Worm (Caenorhabditis elegans) whole organism, L4 larva: Measurements from ENCODE around the gene tdpo-1.

Experiments
- F37D6.2 ChIP-seq: sonication (generic microtip); optimal IDR thresholded peaks from 2 replicates; lab custom pipeline; 2016; ENCODE audit warnings: mild to moderate bottlenecking, missing genetic modification characterization, missing compliant biosample characterization
- T20F7.1 ChIP-seq: fragments of 200-800 bp; sonication (Bioruptor generic); optimal IDR thresholded peaks from 2 replicates; lab custom pipeline; 2018; ENCODE audit warnings: mild to moderate bottlenecking, missing genetic modification characterization, missing compliant biosample characterization
- Y48G9A.11 ChIP-seq: fragments of 200-800 bp; sonication (Bioruptor generic); IDR thresholded peaks from 2 replicates; pipeline ENCODE4 v1.3.6; 2022; ENCODE audit warnings: missing genetic modification reagents, missing genetic modification characterization, missing compliant biosample characterization
- aha-1 ChIP-seq: fragments of 150-350 bp; peaks from one replicate; lab custom pipeline; 2014; ENCODE audit warnings: missing biosample characterization, missing genetic modification characterization
- arid-1 ChIP-seq: fragments of 200-800 bp; sonication (Bioruptor generic); conservative IDR thresholded peaks from 2 replicates; pipeline ENCODE4 v1.3.6; 2022; ENCODE audit warnings: missing genetic modification reagents, missing genetic modification characterization, missing compliant biosample characterization
- attf-4 ChIP-seq: sonication (generic microtip); optimal IDR thresholded peaks from 3 replicates; lab custom pipeline; 2017; ENCODE audit warnings: missing biosample characterization, missing genetic modification characterization
- ceh-28 ChIP-seq: fragments of 150-350 bp; optimal IDR thresholded peaks from 2 replicates; lab custom pipeline; 2014; ENCODE audit warnings: missing biosample characterization, missing genetic modification reagents, missing genetic modification characterization
- ceh-44 ChIP-seq: fragments of 200-800 bp; sonication (Bioruptor generic); IDR thresholded peaks from 2 replicates; pipeline ENCODE4 v1.3.6; 2022; ENCODE audit warnings: missing genetic modification reagents, missing genetic modification characterization, missing compliant biosample characterization
- daf-16 ChIP-seq, 3 experiments: sonication (generic microtip); optimal IDR thresholded peaks; 2 replicates each; lab custom pipeline; 2016 to 2017; ENCODE audit warnings: missing genetic modification characterization in 3 of 3, missing genetic modification reagents in 3 of 3, mild to moderate bottlenecking in 2 of 3, missing compliant biosample characterization in 2 of 3, missing biosample characterization in 1 of 3, moderate library complexity in 1 of 3
- daf-19 ChIP-seq: fragments of 200-800 bp; sonication (Bioruptor generic); conservative IDR thresholded peaks from 2 replicates; pipeline ENCODE4 v1.3.6; 2022; ENCODE audit warnings: missing genetic modification characterization, missing compliant biosample characterization
- dpl-1 ChIP-seq: fragments of 150-350 bp; optimal IDR thresholded peaks from 2 replicates; lab custom pipeline; 2014; ENCODE audit warnings: missing biosample characterization, missing genetic modification reagents, missing genetic modification characterization
- duxl-1 ChIP-seq: sonication (generic microtip); optimal IDR thresholded peaks from 2 replicates; lab custom pipeline; 2016; ENCODE audit warnings: mild to moderate bottlenecking, missing genetic modification characterization, moderate library complexity, missing compliant biosample characterization; ENCODE audit not compliant: poor library complexity
- dve-1 ChIP-seq: sonication (generic microtip); optimal IDR thresholded peaks from 2 replicates; lab custom pipeline; 2017; ENCODE audit warnings: antibody characterized with exemption, mild to moderate bottlenecking, missing genetic modification characterization, missing compliant biosample characterization; ENCODE audit not compliant: insufficient read depth
- lin-13 ChIP-seq: fragments of 150-350 bp; optimal IDR thresholded peaks from 2 replicates; lab custom pipeline; 2014; ENCODE audit warnings: missing biosample characterization, missing genetic modification reagents, missing genetic modification characterization
- lin-38 ChIP-seq: fragments of 200-800 bp; sonication (Bioruptor generic); IDR thresholded peaks from 2 replicates; pipeline ENCODE4 v1.3.6; 2022; ENCODE audit warnings: missing genetic modification reagents, missing genetic modification characterization, missing compliant biosample characterization
- lin-39 ChIP-seq: fragments of 150-350 bp; optimal IDR thresholded peaks from 2 replicates; lab custom pipeline; 2014; ENCODE audit warnings: missing biosample characterization, missing genetic modification reagents, missing genetic modification characterization
- lsy-2 ChIP-seq, 2 experiments: fragments of 150-350 bp in 1 of 2; sonication (generic microtip) in 1 of 2; optimal IDR thresholded peaks; 2 replicates each; lab custom pipeline; 2014 to 2017; ENCODE audit warnings: missing biosample characterization in 2 of 2, missing genetic modification characterization in 2 of 2
- madf-9 ChIP-seq: fragments of 200-800 bp; sonication (Bioruptor generic); conservative IDR thresholded peaks from 2 replicates; pipeline ENCODE4 v1.3.6; 2022; ENCODE audit warnings: missing genetic modification reagents, missing genetic modification characterization, missing compliant biosample characterization
- mep-1 ChIP-seq: fragments of 150-350 bp; sonication (generic microtip); optimal IDR thresholded peaks from 3 replicates; lab custom pipeline; 2014; ENCODE audit warnings: missing biosample characterization, missing genetic modification characterization
- mes-2 ChIP-seq: sonication (generic microtip); optimal IDR thresholded peaks from 2 replicates; lab custom pipeline; 2016; ENCODE audit warnings: missing genotype, mild to moderate bottlenecking, missing genetic modification characterization, missing compliant biosample characterization; ENCODE audit not compliant: poor library complexity, severe bottlenecking
- mxl-2 ChIP-seq: fragments of 200-800 bp; sonication (Bioruptor generic); conservative IDR thresholded peaks from 2 replicates; pipeline ENCODE4 v1.3.6; 2022; ENCODE audit warnings: missing genetic modification reagents, missing genetic modification characterization, missing compliant biosample characterization
- nhr-102 ChIP-seq: sonication (generic microtip); optimal IDR thresholded peaks from 2 replicates; lab custom pipeline; 2016; ENCODE audit warnings: mild to moderate bottlenecking, missing genetic modification characterization, moderate library complexity, missing compliant biosample characterization
- rbr-2 ChIP-seq: sonication (generic microtip); optimal IDR thresholded peaks from 2 replicates; lab custom pipeline; 2016; ENCODE audit warnings: missing genotype, missing genetic modification characterization, missing compliant biosample characterization
- snpc-4 ChIP-seq: fragments of 150-350 bp; optimal IDR thresholded peaks from 2 replicates; lab custom pipeline; 2014; ENCODE audit warnings: missing biosample characterization, missing genetic modification characterization
- unc-62 ChIP-seq, 3 experiments: fragments of 150-350 bp in 1 of 3; sonication (generic microtip); optimal IDR thresholded peaks in 2 of 3; peaks in 1 of 3; 1 replicate in 1 of 3; 2 replicates in 2 of 3; lab custom pipeline; 2014 to 2017; ENCODE audit warnings: missing biosample characterization in 3 of 3, missing genetic modification characterization in 3 of 3, missing genetic modification reagents in 3 of 3, missing genotype in 1 of 3
- zfp-3 ChIP-seq: fragments of 200-800 bp; sonication (Bioruptor generic); conservative IDR thresholded peaks from 2 replicates; pipeline ENCODE4 v1.3.6; 2022; ENCODE audit warnings: missing genetic modification reagents, missing genetic modification characterization, missing compliant biosample characterization
- ztf-7 ChIP-seq: fragments of 150-350 bp; optimal IDR thresholded peaks from 2 replicates; lab custom pipeline; 2014; ENCODE audit warnings: missing biosample characterization, missing genetic modification characterization

Gene tdpo-1

ce11 chrIV:1953132-1953629 lies 6.5 kb upstream of the tdpo-1 start, which contains the start of gene F52C12.2:
F52C12.2 (plus strand) TSS chrIV:1953579.
- TF ChIP-seq unc-62 (GFP tag; optimal IDR thresholded peaks at IDR 0.05 in 1 of 2; lab: Kevin White, UChicago) (peak in 1 of 2 experiments; percentile 39), unc-62 (tag; optimal IDR thresholded peaks at IDR 0.05; lab: Kevin White, UChicago) (no peak), lsy-2 (tag; optimal IDR thresholded peaks at IDR 0.05; lab: Kevin White, UChicago) (peak in 1 of 2 experiments; percentile 58), T20F7.1 (peak; percentile 100), dve-1 (tag; lab: Kevin White, UChicago) (peak; percentile 22), lin-38 (peak; percentile 39), Y48G9A.11 (GFP tag; lab: Robert Waterston, UW) (peak; percentile 82), lin-39 (tag; lab: Kevin White, UChicago) (no peak), rbr-2 (peak; percentile 38), mep-1 (tag; lab: Kevin White, UChicago) (peak; percentile 20), daf-16 (GFP tag; optimal IDR thresholded peaks at IDR 0.05; lab: Kevin White, UChicago) (no peak), daf-16 (tag; optimal IDR thresholded peaks at IDR 0.05; lab: Kevin White, UChicago) (peak; percentile 27), dpl-1 (GFP tag; lab: Kevin White, UChicago) (peak; percentile 82), aha-1 (tag; lab: Kevin White, UChicago) (peak; percentile 53), ztf-7 (tag; lab: Kevin White, UChicago) (no peak), zfp-3 (no peak), duxl-1 (tag; lab: Kevin White, UChicago) (peak; percentile 8), ceh-28 (tag; lab: Kevin White, UChicago) (no peak), mes-2 (tag; lab: Kevin White, UChicago) (peak; percentile 37)
- TF ChIP-seq, all 104 proteins: peak for 13

ce11 chrIV:1956411-1956810 lies 3.2 kb upstream of the tdpo-1 start, which contains the start of gene F52C12.6:
F52C12.6 (plus strand) TSS chrIV:1956711.
- peak in 1 of 2 experiments; percentile 42 for TF ChIP-seq unc-62 (GFP tag; optimal IDR thresholded peaks at IDR 0.05 in 1 of 2; lab: Kevin White, UChicago)
- no peak for TF ChIP-seq unc-62 (tag; optimal IDR thresholded peaks at IDR 0.05; lab: Kevin White, UChicago)
- no peak for TF ChIP-seq F37D6.2

- TF ChIP-seq aha-1 (tag; lab: Kevin White, UChicago) (peak; percentile 41), lin-38 (peak; percentile 87), daf-19 (GFP tag; lab: Robert Waterston, UW) (no peak)
Measured at ce11 chrIV:1963247-1963646, 3.6 kb downstream of the tdpo-1 start, which contains the start of gene ulp-3. ulp-3 (plus strand) TSS chrIV:1963634.

ce11 chrIV:1964057-1964456 lies 4.4 kb downstream of the tdpo-1 start:
- TF ChIP-seq nhr-102 (tag; lab: Kevin White, UChicago), result no peak
- TF ChIP-seq aha-1 (tag; lab: Kevin White, UChicago), result no peak
- TF ChIP-seq ceh-44 (GFP tag; lab: Robert Waterston, UW), result no peak
- no peak for TF ChIP-seq Y48G9A.11 (GFP tag; lab: Robert Waterston, UW)
- TF ChIP-seq lin-38, result peak; percentile 77
- TF ChIP-seq madf-9 (GFP tag; lab: Robert Waterston, UW), result no peak
- TF ChIP-seq snpc-4 (tag; lab: Kevin White, UChicago), result no peak
- TF ChIP-seq attf-4, result no peak

ce11 chrIV:1965135-1965534 lies 5.5 kb downstream of the tdpo-1 start, which contains the start of gene Y48A5A.1:
Y48A5A.1 (plus strand) TSS chrIV:1965481.
- TF ChIP-seq arid-1 (no peak), ceh-28 (tag; lab: Kevin White, UChicago) (peak; percentile 93), lin-13 (GFP tag; lab: Kevin White, UChicago) (no peak), mxl-2 (GFP tag; lab: Robert Waterston, UW) (no peak)

ce11 chrIV:1969353-1969752 lies 9.7 kb downstream of the tdpo-1 start, which contains the start of gene Y48A5A.3:
Y48A5A.3 (plus strand) TSS chrIV:1969737.
- TF ChIP-seq ceh-28 (tag; lab: Kevin White, UChicago), result peak; percentile 86
- TF ChIP-seq attf-4, result no peak
